Fruit fly (Drosophila melanogaster): ENCODE results near the gene CG2217.

CG2217 gene

DNA sequence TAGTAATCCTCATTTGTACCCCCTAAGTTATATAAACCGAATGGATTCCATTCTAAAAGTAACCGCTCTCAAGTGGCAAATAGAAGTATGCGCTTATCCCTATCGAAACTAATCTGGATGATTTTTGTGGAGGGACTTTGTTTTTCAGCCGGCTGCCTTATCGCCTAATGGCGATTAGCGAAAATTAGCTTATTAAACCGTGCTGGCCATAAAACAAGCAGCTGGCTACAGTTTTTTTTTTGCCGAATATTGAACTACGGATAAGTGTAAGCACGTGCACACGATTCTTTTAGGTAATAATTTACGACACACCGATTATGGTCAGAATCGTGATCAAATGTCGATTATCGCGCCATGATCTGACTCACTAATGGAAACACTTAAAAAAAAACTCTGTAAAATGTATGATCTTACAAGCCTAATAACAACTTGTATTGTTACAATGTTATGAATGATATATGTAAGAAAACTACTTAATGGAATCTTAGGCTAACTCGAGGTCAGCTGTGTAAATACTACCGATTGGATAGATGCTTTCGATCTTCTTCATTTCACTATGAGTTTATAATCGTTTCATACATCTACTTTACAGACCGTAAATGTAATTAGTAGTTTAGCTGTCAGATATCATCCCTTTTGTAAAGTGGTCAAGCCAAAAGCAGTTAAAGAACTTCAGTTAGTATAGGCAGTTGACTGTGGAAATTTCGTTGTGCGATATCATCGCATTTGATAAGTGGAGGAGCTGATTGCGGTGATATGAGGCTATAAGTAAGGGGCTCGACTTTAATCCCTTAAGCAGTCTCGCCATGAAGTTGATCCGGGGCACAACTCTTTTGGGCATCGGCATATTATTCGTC is 8.7 kb upstream of the CG2217 start, which contains the start of gene CG15534:
TSS of gene CG15534 (plus strand) at position 807 of the 857 bp plus-strand sequence.
- TF ChIP-seq Hey (tag; optimal IDR thresholded peaks at IDR 0.05) = peak; percentile 65
- TF ChIP-seq exex (tag; optimal IDR thresholded peaks at IDR 0.05) = peak; percentile 96
- TF ChIP-seq CG12769 (tag; optimal IDR thresholded peaks at IDR 0.05) = no peak
- no peak for TF ChIP-seq CG7372 (GFP tag; IDR thresholded peaks at IDR 0.05)
- no peak for TF ChIP-seq prd (optimal IDR thresholded peaks at IDR 0.05)
- no peak for TF ChIP-seq prd (GFP tag; IDR thresholded peaks at IDR 0.05)
- no peak for TF ChIP-seq CG11504 (tag; optimal IDR thresholded peaks at IDR 0.05)
- TF ChIP-seq Vsx1 (GFP tag; optimal IDR thresholded peaks at IDR 0.05) = peak; percentile 91
- peak; percentile 91 for TF ChIP-seq cwo (GFP tag; optimal IDR thresholded peaks at IDR 0.05)
- TF ChIP-seq CG14860 (GFP tag; IDR thresholded peaks at IDR 0.05; ENCODE audit: partially characterized antibody) = no peak
- TF ChIP-seq lov (optimal IDR thresholded peaks at IDR 0.05) = no peak
- TF ChIP-seq lov (GFP tag; IDR thresholded peaks at IDR 0.05) = no peak
- TF ChIP-seq bowl (GFP tag; IDR thresholded peaks at IDR 0.05) = no peak
- TF ChIP-seq kah (GFP tag; optimal IDR thresholded peaks at IDR 0.05) = no peak
- TF ChIP-seq Pdp1 (GFP tag; optimal IDR thresholded peaks at IDR 0.05) = no peak
- TF ChIP-seq CG8290 (GFP tag; optimal IDR thresholded peaks at IDR 0.05) = no peak
- TF ChIP-seq CG8290 (tag; optimal IDR thresholded peaks at IDR 0.05) = no peak
- TF ChIP-seq CkIIα-i1 (GFP tag; IDR thresholded peaks at IDR 0.05) = no peak
- no peak for TF ChIP-seq vnd (GFP tag; IDR thresholded peaks at IDR 0.05; ENCODE audit: partially characterized antibody)
- TF ChIP-seq CG7839 (tag; optimal IDR thresholded peaks at IDR 0.05) = no peak
- TF ChIP-seq sug (tag; optimal IDR thresholded peaks at IDR 0.05) = peak; percentile 42
- TF ChIP-seq zen (tag; optimal IDR thresholded peaks at IDR 0.05) = no peak
- TF ChIP-seq CG3281 (GFP tag; optimal IDR thresholded peaks at IDR 0.05) = no peak
- no peak for TF ChIP-seq caup (GFP tag; optimal IDR thresholded peaks at IDR 0.05; ENCODE audit: severe bottlenecking)
- no peak for TF ChIP-seq CG12391 (tag; optimal IDR thresholded peaks at IDR 0.05)
- peak; percentile 42 for TF ChIP-seq grn (GFP tag; optimal IDR thresholded peaks at IDR 0.05)
- no peak for TF ChIP-seq CG10565 (GFP tag; optimal IDR thresholded peaks at IDR 0.05)
- no peak for TF ChIP-seq dati (GFP tag; IDR thresholded peaks at IDR 0.05)
- no peak for TF ChIP-seq CG12104 (GFP tag; optimal IDR thresholded peaks at IDR 0.05)
- TF ChIP-seq Hr51 (GFP tag; optimal IDR thresholded peaks at IDR 0.05) = no peak
- no peak for TF ChIP-seq vfl (GFP tag; optimal IDR thresholded peaks at IDR 0.05)
- TF ChIP-seq tio (GFP tag; optimal IDR thresholded peaks at IDR 0.05) = no peak
- no peak for TF ChIP-seq CG4424 (GFP tag; optimal IDR thresholded peaks at IDR 0.05)
- no peak for TF ChIP-seq CG10979 (tag; optimal IDR thresholded peaks at IDR 0.05)
- TF ChIP-seq HmgZ (tag; optimal IDR thresholded peaks at IDR 0.05) = no peak
- TF ChIP-seq CG12219 (GFP tag; optimal IDR thresholded peaks at IDR 0.05) = no peak

DNA sequence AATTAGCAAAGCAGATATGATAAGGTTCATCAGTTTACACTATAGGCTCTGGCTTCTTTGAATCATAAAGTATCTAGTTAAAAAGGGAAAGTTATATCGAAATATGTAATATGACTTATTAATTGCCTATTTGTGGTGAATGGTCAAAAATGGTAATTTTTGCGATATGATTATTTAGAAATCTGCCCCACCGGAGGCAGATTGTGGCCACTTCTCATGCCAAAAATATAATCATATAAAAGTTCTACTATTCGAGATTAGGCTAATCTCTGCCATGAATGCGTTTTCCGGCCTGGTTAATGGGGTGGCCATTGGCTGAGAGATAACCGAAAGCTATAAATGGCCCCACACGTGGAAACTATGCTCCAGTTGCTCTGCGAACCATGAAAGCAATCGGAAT is 5.7 kb upstream of the CG2217 start, which contains the start of gene CG15533:
TSS of gene CG15533 (plus strand) at position 362 of the 400 bp plus-strand sequence.
- TF ChIP-seq Dad (GFP tag; optimal IDR thresholded peaks at IDR 0.05) (no peak), onecut (GFP tag; IDR thresholded peaks at IDR 0.05) (no peak), HLH4C (GFP tag; IDR thresholded peaks at IDR 0.05; ENCODE audit: partially characterized antibody) (no peak), cwo (GFP tag; optimal IDR thresholded peaks at IDR 0.05) (peak; percentile 2), CG2120 (GFP tag; optimal IDR thresholded peaks at IDR 0.05) (no peak), Poxn (GFP tag; IDR thresholded peaks at IDR 0.05) (no peak), Xrp1 (GFP tag; IDR thresholded peaks at IDR 0.05) (no peak), D19A (tag; optimal IDR thresholded peaks at IDR 0.05) (no peak), sug (tag; optimal IDR thresholded peaks at IDR 0.05) (peak; percentile 94), Ets65A (GFP tag) (peak; percentile 52), bab2 (GFP tag; optimal IDR thresholded peaks at IDR 0.05) (no peak), CG1024 (GFP tag; IDR thresholded peaks at IDR 0.05) (no peak), Doc3 (GFP tag; IDR thresholded peaks at IDR 0.05; ENCODE audit: partially characterized antibody) (no peak), ab (GFP tag; optimal IDR thresholded peaks at IDR 0.05) (no peak), gro (GFP tag; optimal IDR thresholded peaks at IDR 0.05) (no peak), CG7372 (GFP tag; IDR thresholded peaks at IDR 0.05) (no peak), ro (GFP tag; IDR thresholded peaks at IDR 0.05) (no peak), Hmr (GFP tag; optimal IDR thresholded peaks at IDR 0.05) (no peak), exex (tag; optimal IDR thresholded peaks at IDR 0.05) (peak; percentile 88)
